Worm (Caenorhabditis elegans): ENCODE data around the gene pqn-80.
A peak's percentile ranks its signal among the peaks of the same experiment; 100 is the strongest.

Gene pqn-80

DNA sequence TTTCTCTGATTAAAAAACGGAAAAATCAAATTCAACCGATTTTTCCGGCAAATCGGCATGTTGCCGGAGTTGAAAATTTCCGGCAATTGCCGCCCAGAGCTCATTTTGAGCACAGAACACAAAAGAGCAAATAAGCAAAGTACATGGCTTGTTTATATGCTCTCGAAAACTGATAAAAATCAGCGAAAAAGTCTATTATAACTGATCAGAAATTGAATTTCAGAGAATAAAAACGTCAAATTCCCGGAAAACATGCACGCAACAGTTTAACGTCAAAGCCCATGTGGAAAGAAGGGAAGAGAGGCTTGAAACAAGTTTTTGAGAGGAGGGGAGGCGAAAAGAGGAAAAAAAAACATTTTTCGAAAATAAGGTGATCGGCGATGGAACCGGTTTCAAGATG is 42.5 kb downstream of the pqn-80 start:
- no peak for TF ChIP-seq hnd-1 (tag; optimal IDR thresholded peaks at IDR 0.05)
- no peak for TF ChIP-seq tbx-37 (GFP tag; conservative IDR thresholded peaks at IDR 0.05)
- no peak for TF ChIP-seq ama-1 (optimal IDR thresholded peaks at IDR 0.05)
- no peak for TF ChIP-seq ceh-36 (tag; optimal IDR thresholded peaks at IDR 0.05)
- no peak for TF ChIP-seq aly-1 (tag; optimal IDR thresholded peaks at IDR 0.05)
- TF ChIP-seq tra-4 (tag; optimal IDR thresholded peaks at IDR 0.05) = no peak
- no peak for TF ChIP-seq F13C5.2 (tag; optimal IDR thresholded peaks at IDR 0.05)
- TF ChIP-seq ets-7 (tag; optimal IDR thresholded peaks at IDR 0.05) = no peak
- TF ChIP-seq tbx-11 (GFP tag; IDR thresholded peaks at IDR 0.05) = no peak
- TF ChIP-seq B0310.2 (tag; optimal IDR thresholded peaks at IDR 0.05) = no peak
- TF ChIP-seq flt-1 (GFP tag; IDR thresholded peaks at IDR 0.05) = no peak
- TF ChIP-seq pes-1 (GFP tag; IDR thresholded peaks at IDR 0.05) = no peak
- no peak for TF ChIP-seq scrt-1 (GFP tag; IDR thresholded peaks at IDR 0.05)
- no peak for TF ChIP-seq sea-1 (GFP tag; conservative IDR thresholded peaks at IDR 0.05)
- TF ChIP-seq hmbx-1 (tag; optimal IDR thresholded peaks at IDR 0.05) = no peak
- TF ChIP-seq ceh-13 (GFP tag; optimal IDR thresholded peaks at IDR 0.05) = no peak

DNA sequence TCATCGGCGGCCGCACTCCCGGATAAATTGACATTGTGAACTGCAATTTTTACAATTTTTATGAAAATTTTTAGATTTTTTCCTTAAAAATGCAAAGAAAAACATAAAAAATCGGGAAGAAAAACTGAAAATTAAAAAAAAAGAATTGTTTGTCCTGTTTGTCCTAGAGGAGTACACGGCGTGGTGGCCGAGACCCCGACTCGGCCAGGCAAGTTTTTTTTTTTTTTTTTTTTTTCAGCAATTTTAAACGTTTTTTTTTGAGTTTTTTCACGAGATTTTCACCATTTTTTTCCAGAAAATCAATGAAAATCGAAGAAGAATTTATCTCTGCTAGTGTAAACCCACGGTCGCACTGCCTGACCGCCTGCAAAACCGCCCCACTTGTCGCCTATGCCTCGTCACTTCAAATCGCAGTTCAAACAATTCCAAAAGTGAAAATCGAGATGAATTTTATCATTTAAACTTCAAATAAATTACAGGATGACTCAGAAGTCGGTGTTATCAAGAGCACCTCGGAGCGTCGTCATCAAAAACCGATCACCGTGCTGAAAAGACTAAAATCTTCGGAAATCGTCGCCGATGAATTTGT is 47.1 kb downstream of the pqn-80 start, which contains the start of the genes taf-7.2 and elpc-2:
Gene taf-7.2, minus strand, starts transcription at position 42 of the 589 bp plus-strand sequence.
Gene elpc-2, plus strand, starts transcription at position 296 of the 589 bp plus-strand sequence.
- TF ChIP-seq aly-1 (tag; optimal IDR thresholded peaks at IDR 0.05) (no peak), ets-7 (tag; optimal IDR thresholded peaks at IDR 0.05) (no peak), ceh-13 (GFP tag; optimal IDR thresholded peaks at IDR 0.05) (no peak), ama-1 (optimal IDR thresholded peaks at IDR 0.05) (no peak), tbx-37 (GFP tag; conservative IDR thresholded peaks at IDR 0.05) (peak; percentile 54), hmg-4 (GFP tag; optimal IDR thresholded peaks at IDR 0.05) (no peak), F13C5.2 (tag; optimal IDR thresholded peaks at IDR 0.05) (no peak), pes-1 (GFP tag; IDR thresholded peaks at IDR 0.05) (peak; percentile 30; the same call in 1 of the 2 replicates), tra-4 (tag; optimal IDR thresholded peaks at IDR 0.05) (no peak), ceh-36 (tag; optimal IDR thresholded peaks at IDR 0.05) (no peak), hmbx-1 (tag; optimal IDR thresholded peaks at IDR 0.05) (no peak), tbx-11 (GFP tag; IDR thresholded peaks at IDR 0.05) (no peak), flt-1 (GFP tag; IDR thresholded peaks at IDR 0.05) (no peak), scrt-1 (GFP tag; IDR thresholded peaks at IDR 0.05) (no peak), B0310.2 (tag; optimal IDR thresholded peaks at IDR 0.05) (no peak), sea-1 (GFP tag; conservative IDR thresholded peaks at IDR 0.05) (no peak), hnd-1 (tag; optimal IDR thresholded peaks at IDR 0.05) (peak; percentile 11)

DNA sequence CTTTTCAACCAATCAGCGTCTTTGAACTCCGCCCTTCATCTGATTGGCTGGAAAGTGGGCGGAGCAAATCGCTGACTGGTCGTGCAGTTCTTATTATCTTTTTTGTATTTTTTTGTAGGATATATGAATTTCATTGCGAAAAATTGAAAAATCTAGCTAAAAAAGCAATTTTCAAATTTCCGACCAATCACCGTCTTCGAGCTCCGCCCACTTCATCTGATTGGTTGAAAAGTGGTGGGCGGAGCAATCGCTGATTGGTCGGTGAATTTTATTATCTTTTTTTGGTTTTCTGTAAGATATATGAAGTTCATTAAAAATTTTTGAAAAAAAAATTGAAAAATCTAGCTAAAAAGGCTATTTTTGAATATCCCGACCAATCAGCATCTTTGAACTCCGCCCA is 53.9 kb downstream of the pqn-80 start:
- TF ChIP-seq scrt-1 (GFP tag; IDR thresholded peaks at IDR 0.05) = no peak
- TF ChIP-seq aly-1 (tag; optimal IDR thresholded peaks at IDR 0.05) = no peak
- TF ChIP-seq F13C5.2 (tag; optimal IDR thresholded peaks at IDR 0.05) = no peak
- no peak for TF ChIP-seq hnd-1 (tag; optimal IDR thresholded peaks at IDR 0.05)
- TF ChIP-seq ceh-36 (tag; optimal IDR thresholded peaks at IDR 0.05) = no peak
- TF ChIP-seq flt-1 (GFP tag; IDR thresholded peaks at IDR 0.05) = no peak
- no peak for TF ChIP-seq tbx-11 (GFP tag; IDR thresholded peaks at IDR 0.05)

- no peak for TF ChIP-seq scrt-1 (GFP tag; IDR thresholded peaks at IDR 0.05)
- no peak for TF ChIP-seq flt-1 (GFP tag; IDR thresholded peaks at IDR 0.05)
- TF ChIP-seq aly-1 (tag; optimal IDR thresholded peaks at IDR 0.05) = peak; percentile 40
- TF ChIP-seq ama-1 (optimal IDR thresholded peaks at IDR 0.05) = peak; percentile 88
- TF ChIP-seq ets-7 (tag; optimal IDR thresholded peaks at IDR 0.05) = no peak
- TF ChIP-seq tbx-37 (GFP tag; conservative IDR thresholded peaks at IDR 0.05) = no peak
- peak; percentile 41 for TF ChIP-seq hmg-4 (GFP tag; optimal IDR thresholded peaks at IDR 0.05)
- TF ChIP-seq F13C5.2 (tag; optimal IDR thresholded peaks at IDR 0.05) = no peak
Observed at ce11 chrIII:12685372-12686298, 59.3 kb downstream of the pqn-80 start.

DNA sequence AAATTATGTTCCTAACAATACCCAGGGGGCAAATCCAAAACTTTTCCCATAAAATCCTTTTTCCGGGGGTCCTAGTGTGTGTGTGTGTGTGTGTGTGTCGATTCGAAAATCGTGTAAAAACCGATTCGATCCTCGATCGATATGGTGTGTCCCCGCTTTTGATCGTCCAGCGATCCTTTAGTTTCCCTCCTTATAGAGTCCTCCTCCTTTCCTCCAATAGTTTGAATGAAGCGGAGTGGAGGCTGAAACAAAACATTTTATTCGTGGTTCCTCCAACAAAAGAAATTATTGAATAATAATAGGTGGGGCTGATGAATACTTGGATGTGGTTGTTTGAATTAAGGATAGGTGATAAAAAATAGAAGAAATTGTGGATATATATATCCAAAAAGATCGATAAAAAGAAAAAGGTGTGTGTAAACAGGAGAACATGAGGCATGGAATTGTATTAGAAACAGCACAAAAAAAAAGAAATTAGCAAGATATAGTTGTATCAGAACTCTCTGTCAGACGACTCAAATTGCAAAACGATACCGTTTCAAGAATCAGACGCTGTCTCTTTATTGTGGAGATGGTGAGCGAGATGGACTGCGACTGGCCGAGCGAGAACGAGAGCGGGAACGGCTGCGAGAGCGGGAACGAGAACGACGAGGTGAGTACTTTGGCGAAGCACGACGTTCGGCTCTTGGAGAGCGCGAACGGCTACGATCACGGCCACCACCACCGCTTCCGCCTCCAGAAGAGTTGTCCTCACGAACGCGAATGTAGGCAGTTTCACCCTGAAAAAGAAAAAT is 60.3 kb downstream of the pqn-80 start:
- no peak for TF ChIP-seq hnd-1 (tag; optimal IDR thresholded peaks at IDR 0.05)
- TF ChIP-seq ama-1 (optimal IDR thresholded peaks at IDR 0.05) = peak; percentile 34

- no peak for TF ChIP-seq tbx-37 (GFP tag; conservative IDR thresholded peaks at IDR 0.05)
- TF ChIP-seq scrt-1 (GFP tag; IDR thresholded peaks at IDR 0.05) = no peak
- TF ChIP-seq flt-1 (GFP tag; IDR thresholded peaks at IDR 0.05) = no peak
- TF ChIP-seq hnd-1 (tag; optimal IDR thresholded peaks at IDR 0.05) = no peak
- TF ChIP-seq hmbx-1 (tag; optimal IDR thresholded peaks at IDR 0.05) = no peak
- no peak for TF ChIP-seq pes-1 (GFP tag; IDR thresholded peaks at IDR 0.05)
- no peak for TF ChIP-seq hmg-4 (GFP tag; optimal IDR thresholded peaks at IDR 0.05)
- TF ChIP-seq tbx-11 (GFP tag; IDR thresholded peaks at IDR 0.05) = no peak
- no peak for TF ChIP-seq aly-1 (tag; optimal IDR thresholded peaks at IDR 0.05)
- TF ChIP-seq sea-1 (GFP tag; conservative IDR thresholded peaks at IDR 0.05) = no peak
- TF ChIP-seq ceh-36 (tag; optimal IDR thresholded peaks at IDR 0.05) = no peak
Observed at ce11 chrIII:12687382-12687781, 61.0 kb downstream of the pqn-80 start.

DNA sequence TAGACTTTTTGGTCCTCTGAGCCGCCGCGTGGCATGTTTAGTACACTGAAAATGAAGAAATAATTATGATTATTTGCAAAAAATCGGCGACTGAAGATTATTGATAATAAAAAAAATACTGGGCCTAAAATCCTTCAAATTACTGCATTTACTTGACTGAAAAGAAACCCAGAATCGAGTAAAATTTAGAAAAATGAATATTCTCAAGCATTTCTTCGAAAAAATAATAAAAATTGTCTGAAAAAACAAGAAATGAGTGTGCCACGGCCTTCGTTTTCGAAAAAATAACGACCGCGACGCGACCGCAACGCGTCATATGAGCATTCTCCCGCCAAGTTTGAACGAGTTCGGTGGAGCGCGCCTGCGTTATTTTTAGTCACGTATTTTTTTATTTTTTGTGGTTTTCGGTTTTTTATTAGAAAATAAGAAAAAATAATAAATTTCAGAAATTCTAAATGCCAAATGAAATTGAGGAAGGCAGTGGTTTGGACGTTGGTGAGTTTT is 61.6 kb downstream of the pqn-80 start, which contains the start of the genes rsp-3 and spin-4:
Gene rsp-3, minus strand, starts transcription at position 51 of the 504 bp plus-strand sequence.
Gene spin-4, plus strand, starts transcription at position 447 of the 504 bp plus-strand sequence.
- TF ChIP-seq F13C5.2 (tag; optimal IDR thresholded peaks at IDR 0.05) (peak; percentile 28), tbx-11 (GFP tag; IDR thresholded peaks at IDR 0.05) (no peak)

Data from whole organism, early embryonic.